Fruit fly (Drosophila melanogaster) whole organism, wandering third instar larva: ENCODE data around the gene CG2186.
A peak's percentile ranks its signal among the peaks of the same experiment; 100 is the strongest.

ENCODE experiments used
- Abd-B ChIP-seq: fragments of >200 bp; optimal IDR thresholded peaks from 2 replicates; lab custom pipeline; 2017; ENCODE audit warnings: missing biosample characterization, missing genetic modification characterization
- CG9705 ChIP-seq: fragments of 200-800 bp; sonication (Bioruptor generic); optimal IDR thresholded peaks from 2 replicates; lab custom pipeline; 2018; ENCODE audit warnings: missing biosample characterization, mild to moderate bottlenecking, missing genetic modification characterization
- CrebA ChIP-seq: fragments of 200-800 bp; sonication (Bioruptor generic); optimal IDR thresholded peaks from 2 replicates; lab custom pipeline; 2016; ENCODE audit warnings: missing biosample characterization, mild to moderate bottlenecking, missing genetic modification characterization, borderline replicate concordance
- Dfd ChIP-seq: fragments of >200 bp; optimal IDR thresholded peaks from 2 replicates; lab custom pipeline; 2017; ENCODE audit warnings: missing biosample characterization, missing genetic modification characterization
- Dif ChIP-seq: fragments of 200-275, 200-300 bp; sonication (Bioruptor generic); optimal IDR thresholded peaks from 2 replicates; lab custom pipeline; 2018; ENCODE audit warnings: missing biosample characterization, missing genetic modification characterization; ENCODE audit not compliant: partially characterized antibody
- GATAd ChIP-seq: sonication (Bioruptor generic); optimal IDR thresholded peaks from 2 replicates; lab custom pipeline; 2016; ENCODE audit warnings: missing biosample characterization, missing genetic modification characterization
- HLH106 ChIP-seq: fragments of 200-800 bp; optimal IDR thresholded peaks from 3 replicates; lab custom pipeline; 2019; ENCODE audit warnings: missing biosample characterization, mild to moderate bottlenecking, missing genetic modification characterization, moderate library complexity
- Hnf4 ChIP-seq: fragments of 200-800 bp; sonication (Bioruptor generic); optimal IDR thresholded peaks from 2 replicates; lab custom pipeline; 2016; ENCODE audit warnings: missing biosample characterization, mild to moderate bottlenecking, missing genetic modification characterization
- Hr78 ChIP-seq: fragments of >200 bp; optimal IDR thresholded peaks from 2 replicates; lab custom pipeline; 2017; ENCODE audit warnings: missing biosample characterization, missing genetic modification characterization
- Jra ChIP-seq: sonication (Bioruptor generic); optimal IDR thresholded peaks from 2 replicates; lab custom pipeline; 2016; ENCODE audit warnings: missing biosample characterization, missing genetic modification characterization
- Mio ChIP-seq: sonication (Bioruptor generic); optimal IDR thresholded peaks from 2 replicates; lab custom pipeline; 2016; ENCODE audit warnings: missing biosample characterization, missing genetic modification characterization
- Myc ChIP-seq: fragments of >200 bp; optimal IDR thresholded peaks from 2 replicates; lab custom pipeline; 2017
- N ChIP-seq: fragments of >200 bp; optimal IDR thresholded peaks from 2 replicates; lab custom pipeline; 2018; ENCODE audit warnings: missing biosample characterization, missing external identifiers, missing genetic modification characterization
- OdsH ChIP-seq: fragments of 200-800 bp; sonication (Bioruptor generic); optimal IDR thresholded peaks from 2 replicates; lab custom pipeline; 2016; ENCODE audit warnings: missing biosample characterization, mild to moderate bottlenecking, missing genetic modification characterization
- Rel ChIP-seq, 2 experiments: fragments of 200-800 bp; sonication (Bioruptor generic) in 1 of 2; optimal IDR thresholded peaks; 2 replicates in 1 of 2; 3 replicates in 1 of 2; lab custom pipeline; 2016 to 2019; ENCODE audit warnings: mild to moderate bottlenecking in 2 of 2, missing biosample characterization in 2 of 2, missing genetic modification characterization in 2 of 2, moderate library complexity in 1 of 2
- Sp1 ChIP-seq: fragments of 200-800 bp; sonication (Bioruptor generic); optimal IDR thresholded peaks from 3 replicates; lab custom pipeline; 2019; ENCODE audit warnings: missing biosample characterization, mild to moderate bottlenecking, missing genetic modification characterization, moderate library complexity
- Vsx2 ChIP-seq: fragments of 200-300, 225-300 bp; sonication (Bioruptor generic); optimal IDR thresholded peaks from 2 replicates; lab custom pipeline; 2018; ENCODE audit warnings: missing biosample characterization, missing genetic modification characterization; ENCODE audit not compliant: partially characterized antibody
- br ChIP-seq: fragments of 200-800 bp; sonication (Bioruptor generic); optimal IDR thresholded peaks from 2 replicates; lab custom pipeline; 2016; ENCODE audit warnings: missing biosample characterization, missing genetic modification characterization
- brk ChIP-seq: fragments of 200-800 bp; sonication (Bioruptor generic); optimal IDR thresholded peaks from 2 replicates; lab custom pipeline; 2016; ENCODE audit warnings: missing biosample characterization, mild to moderate bottlenecking, missing genetic modification characterization
- dl ChIP-seq, 2 experiments: fragments of 175-275, 200-275 bp in 1 of 2; fragments of 200-275 bp in 1 of 2; sonication (Bioruptor generic); optimal IDR thresholded peaks; lab custom pipeline; 2018; ENCODE audit warnings: mild to moderate bottlenecking in 2 of 2, missing biosample characterization in 2 of 2, missing genetic modification characterization in 2 of 2, moderate library complexity in 2 of 2; ENCODE audit not compliant: partially characterized antibody in 2 of 2, insufficient read depth in 1 of 2
- dmrt93B ChIP-seq: fragments of 200-800 bp; sonication (Bioruptor generic); optimal IDR thresholded peaks from 2 replicates; lab custom pipeline; 2018; ENCODE audit warnings: missing biosample characterization, mild to moderate bottlenecking, missing genetic modification characterization
- dsf ChIP-seq: sonication (Bioruptor generic); optimal IDR thresholded peaks from 2 replicates; lab custom pipeline; 2016; ENCODE audit warnings: missing biosample characterization, missing genetic modification characterization, borderline replicate concordance
- ey ChIP-seq: fragments of 200-800 bp; sonication (Bioruptor generic); optimal IDR thresholded peaks from 2 replicates; lab custom pipeline; 2016; ENCODE audit warnings: missing biosample characterization, missing genetic modification characterization
- foxo ChIP-seq, 2 experiments: fragments of 200-800 bp; sonication (Bioruptor generic); optimal IDR thresholded peaks; 2 replicates in 1 of 2; 3 replicates in 1 of 2; lab custom pipeline; 2016 to 2017; ENCODE audit warnings: missing biosample characterization in 2 of 2, missing genetic modification characterization in 2 of 2
- fru ChIP-seq: fragments of 200-800 bp; sonication (Bioruptor generic); optimal IDR thresholded peaks from 3 replicates; lab custom pipeline; 2016; ENCODE audit warnings: missing biosample characterization, mild to moderate bottlenecking, missing genetic modification characterization
- h ChIP-seq: fragments of 200-800 bp; sonication (Bioruptor generic); optimal IDR thresholded peaks from 3 replicates; lab custom pipeline; 2016; ENCODE audit warnings: missing biosample characterization, mild to moderate bottlenecking, missing genetic modification characterization
- jim ChIP-seq: fragments of 175-275, 200-325 bp; sonication (Bioruptor generic); optimal IDR thresholded peaks from 2 replicates; lab custom pipeline; 2016; ENCODE audit warnings: missing biosample characterization, mild to moderate bottlenecking, missing genetic modification characterization
- lola ChIP-seq: fragments of >200 bp; optimal IDR thresholded peaks from 2 replicates; lab custom pipeline; 2017; ENCODE audit warnings: missing biosample characterization, missing genetic modification characterization
- pan ChIP-seq: fragments of >200 bp; optimal IDR thresholded peaks from 2 replicates; lab custom pipeline; 2017
- psq ChIP-seq: fragments of 200-800 bp; sonication (Bioruptor generic); optimal IDR thresholded peaks from 3 replicates; lab custom pipeline; 2017; ENCODE audit warnings: missing biosample characterization, mild to moderate bottlenecking, missing genetic modification characterization, moderate library complexity
- rgr ChIP-seq: fragments of 200-800 bp; sonication (Bioruptor generic); optimal IDR thresholded peaks from 3 replicates; lab custom pipeline; 2016; ENCODE audit warnings: missing biosample characterization, mild to moderate bottlenecking, missing genetic modification characterization
- sage ChIP-seq: fragments of 200-800 bp; sonication (Bioruptor generic); optimal IDR thresholded peaks from 2 replicates; lab custom pipeline; 2016; ENCODE audit warnings: missing biosample characterization, mild to moderate bottlenecking, missing genetic modification characterization
- sv ChIP-seq: fragments of 200-800 bp; sonication (Bioruptor generic); optimal IDR thresholded peaks from 3 replicates; lab custom pipeline; 2016; ENCODE audit warnings: missing biosample characterization, missing genetic modification characterization
- usp ChIP-seq: fragments of >200 bp; optimal IDR thresholded peaks from 2 replicates; lab custom pipeline; 2017; ENCODE audit warnings: missing biosample characterization, missing genetic modification characterization
- woc ChIP-seq: sonication (Bioruptor generic); optimal IDR thresholded peaks from 2 replicates; lab custom pipeline; 2016; ENCODE audit warnings: missing biosample characterization, mild to moderate bottlenecking, missing genetic modification characterization

CG2186 gene

DNA sequence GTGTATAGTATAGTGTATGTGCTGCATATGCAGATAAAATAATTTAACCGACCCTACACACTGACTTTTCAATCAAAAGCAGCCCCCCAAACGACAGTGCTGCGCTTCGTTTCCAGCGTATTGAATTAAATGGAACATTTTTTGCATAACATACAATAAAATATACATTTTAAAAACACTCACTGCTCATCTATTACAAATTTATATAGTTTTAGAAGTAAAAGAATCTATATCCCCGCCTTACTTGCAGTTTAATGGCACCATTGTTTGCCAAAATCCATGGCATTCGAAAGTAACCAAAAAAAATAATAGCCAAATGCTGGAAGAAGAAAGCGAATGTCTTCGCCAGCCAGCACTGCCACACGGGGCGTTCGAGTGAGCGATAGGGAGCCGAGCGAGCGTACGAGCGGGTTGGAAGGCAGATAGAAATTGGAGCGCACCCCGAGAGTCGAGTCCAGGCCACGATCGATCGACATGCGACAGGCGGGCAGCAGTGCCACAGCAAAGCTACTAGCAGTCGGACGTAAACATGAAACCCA lies 15.7 kb upstream of the CG2186 start, which contains the start of gene CG15209 (continued):
- TF ChIP-seq CrebA (GFP tag; lab: Kevin White, UChicago) (no peak), rgr (GFP tag; lab: Kevin White, UChicago) (no peak), CG9705 (GFP tag; lab: Kevin White, UChicago) (no peak), Vsx2 (GFP tag; lab: Kevin White, UChicago) (no peak), br (GFP tag; lab: Kevin White, UChicago) (peak; percentile 2), Rel (GFP tag; optimal IDR thresholded peaks at IDR 0.05; lab: Kevin White, UChicago) (no peak), Rel (tag; optimal IDR thresholded peaks at IDR 0.05; lab: Kevin White, UChicago) (no peak), sage (GFP tag; lab: Kevin White, UChicago) (no peak)

DNA sequence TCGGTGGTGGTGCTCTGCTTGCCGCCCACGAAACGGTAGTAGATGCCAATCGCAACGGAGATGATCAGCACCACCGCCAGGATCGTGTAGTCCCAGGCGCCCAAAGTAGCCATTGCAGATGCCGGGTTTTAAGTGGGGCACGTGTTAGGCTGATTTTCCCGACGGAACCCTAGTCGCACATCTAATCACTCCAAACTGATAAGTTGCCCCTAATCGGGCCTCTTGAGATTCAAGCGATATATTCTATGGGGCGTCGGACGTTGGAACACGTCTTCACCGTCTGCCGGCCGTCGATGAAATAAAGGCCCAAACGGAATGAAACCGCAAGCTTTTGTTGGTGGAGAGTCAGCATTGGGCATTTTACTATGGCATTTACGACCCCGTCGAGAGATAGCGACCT lies 12.6 kb upstream of the CG2186 start, which contains the start of gene CG32669:
Gene CG32669 (minus strand): TSS at position 275 of the 400 bp plus-strand sequence.
- TF ChIP-seq sv (GFP tag; lab: Kevin White, UChicago), result no peak
- no peak for TF ChIP-seq jim

DNA sequence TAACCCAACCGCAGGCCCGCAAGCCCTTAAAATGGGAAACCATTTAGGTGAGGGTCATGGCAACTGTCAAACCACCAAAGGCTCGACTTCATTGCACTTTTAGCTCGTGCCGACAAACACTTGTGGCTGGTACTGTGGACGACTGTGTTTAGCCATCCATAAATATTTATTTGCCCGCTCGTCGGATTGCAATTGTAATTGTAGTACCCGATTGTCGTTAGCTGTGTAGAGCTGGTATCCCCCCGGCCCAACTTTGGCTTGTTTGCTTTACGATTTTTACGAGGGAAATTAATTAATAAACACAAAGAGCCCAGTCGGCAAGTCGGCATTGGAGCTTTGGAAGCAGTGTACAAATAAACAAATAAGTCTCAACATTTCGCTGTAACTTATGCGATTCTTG lies 12.2 kb upstream of the CG2186 start:
- TF ChIP-seq lola (GFP tag; lab: Kevin White, UChicago) (no peak), Rel (GFP tag; optimal IDR thresholded peaks at IDR 0.05; lab: Kevin White, UChicago) (no peak), Rel (tag; optimal IDR thresholded peaks at IDR 0.05; lab: Kevin White, UChicago) (peak; percentile 33)

DNA sequence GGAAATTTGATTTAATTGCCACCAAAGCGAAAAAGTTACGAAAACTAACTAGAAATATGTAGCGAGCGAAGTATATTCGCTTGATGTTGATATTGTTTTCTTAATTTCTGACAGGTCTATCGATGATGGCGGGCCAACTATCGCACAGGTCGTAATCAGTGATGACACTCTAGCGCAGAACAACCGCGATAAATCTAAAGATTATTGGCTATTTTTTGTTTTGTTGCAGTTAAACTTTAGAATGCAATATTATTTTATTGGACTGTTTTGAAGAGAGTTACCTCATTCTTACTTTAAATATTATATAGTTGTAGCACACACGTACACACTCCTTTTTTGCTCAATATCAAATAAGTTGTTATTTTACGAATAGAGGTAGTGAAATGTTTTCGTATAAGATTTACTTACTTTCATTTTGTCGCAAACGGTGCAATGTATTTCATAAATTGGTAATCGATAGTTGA lies 10.5 kb upstream of the CG2186 start, which contains the start of gene sbr:
Gene sbr (minus strand): TSS at position 121 of the 464 bp plus-strand sequence.
- no peak for TF ChIP-seq Dif (GFP tag; lab: Kevin White, UChicago)
- TF ChIP-seq Sp1 (GFP tag; lab: Kevin White, UChicago), result peak; percentile 18
- peak; percentile 8 for TF ChIP-seq psq (GFP tag; lab: Kevin White, UChicago)
- TF ChIP-seq Dfd (GFP tag; lab: Kevin White, UChicago), result no peak
- TF ChIP-seq fru (GFP tag; lab: Kevin White, UChicago), result peak; percentile 28
- TF ChIP-seq HLH106 (tag; lab: Kevin White, UChicago), result peak; percentile 57
- peak; percentile 11 for TF ChIP-seq ey
- TF ChIP-seq foxo (GFP tag; optimal IDR thresholded peaks at IDR 0.05; lab: Kevin White, UChicago), result peak in 1 of 2 experiments; percentile 31
- TF ChIP-seq rgr (GFP tag; lab: Kevin White, UChicago), result peak; percentile 51
- TF ChIP-seq jim, result no peak
- peak; percentile 53 for TF ChIP-seq h
- peak; percentile 76 for TF ChIP-seq Myc (lab: Kevin White, UChicago)
- TF ChIP-seq woc (GFP tag; lab: Kevin White, UChicago), result peak; percentile 71

DNA sequence GAGAGGGAATG lies 10.2 kb upstream of the CG2186 start, which contains the start of gene Pgls:
Gene Pgls (plus strand): TSS at position 3 of the 11 bp plus-strand sequence.
- TF ChIP-seq dsf (GFP tag; lab: Kevin White, UChicago) (no peak), N (no peak), sage (GFP tag; lab: Kevin White, UChicago) (no peak), Mio (GFP tag; lab: Kevin White, UChicago) (no peak), Hnf4 (GFP tag; lab: Kevin White, UChicago) (no peak)

DNA sequence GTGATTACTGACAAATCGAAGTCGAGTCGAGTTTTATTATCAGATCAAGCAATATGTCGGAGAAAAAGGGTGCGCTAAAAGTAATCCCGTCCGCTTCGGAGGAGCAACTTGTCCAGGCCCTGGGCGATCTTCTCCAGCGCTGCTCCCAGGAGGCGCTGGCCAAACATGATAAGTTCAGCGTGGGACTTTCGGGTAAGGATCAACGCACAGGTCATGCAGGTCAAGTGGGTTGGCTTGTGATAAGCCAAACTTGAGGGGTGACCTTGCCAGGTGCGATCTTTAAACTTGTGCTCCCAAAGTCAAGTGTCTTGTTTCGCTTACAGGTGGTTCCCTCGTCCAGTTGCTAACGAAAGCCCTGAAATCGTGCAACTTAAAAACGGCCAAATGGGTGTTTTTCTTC lies 10.0 kb upstream of the CG2186 start:
- TF ChIP-seq h, result no peak
- TF ChIP-seq usp (GFP tag; lab: Kevin White, UChicago), result no peak
- TF ChIP-seq fru (GFP tag; lab: Kevin White, UChicago), result no peak
- TF ChIP-seq rgr (GFP tag; lab: Kevin White, UChicago), result no peak
- TF ChIP-seq N, result no peak
- TF ChIP-seq Mio (GFP tag; lab: Kevin White, UChicago), result no peak
- TF ChIP-seq dmrt93B (GFP tag; lab: Kevin White, UChicago), result no peak
- no peak for TF ChIP-seq Jra
- TF ChIP-seq Vsx2 (GFP tag; lab: Kevin White, UChicago), result no peak
- TF ChIP-seq Abd-B (GFP tag; lab: Kevin White, UChicago), result no peak
- no peak for TF ChIP-seq dl (GFP tag; optimal IDR thresholded peaks at IDR 0.05; lab: Kevin White, UChicago; ENCODE audit: insufficient read depth in 1 of 2, partially characterized antibody in 2 of 2)
- TF ChIP-seq brk (GFP tag; lab: Kevin White, UChicago), result no peak
- TF ChIP-seq HLH106 (tag; lab: Kevin White, UChicago), result no peak
- TF ChIP-seq sage (GFP tag; lab: Kevin White, UChicago), result no peak
- TF ChIP-seq pan, result no peak
- no peak for TF ChIP-seq OdsH (GFP tag; lab: Kevin White, UChicago)
- no peak for TF ChIP-seq sv (GFP tag; lab: Kevin White, UChicago)
- no peak for TF ChIP-seq Hr78 (GFP tag; lab: Kevin White, UChicago)
- TF ChIP-seq Hnf4 (GFP tag; lab: Kevin White, UChicago), result no peak
- TF ChIP-seq GATAd (GFP tag; lab: Kevin White, UChicago), result no peak
